Worm (Caenorhabditis elegans): ENCODE measurements around the gene polh-1.

Gene polh-1

ce11 chrIII:1921136-1921680 is 28.9 kb downstream of the polh-1 start (continued):
- TF ChIP-seq nhr-76 (tag; optimal IDR thresholded peaks at IDR 0.05) = peak; percentile 66
- peak; percentile 93 for TF ChIP-seq hmg-1.1 (GFP tag; IDR thresholded peaks at IDR 0.05)
- TF ChIP-seq pha-4 (GFP tag; IDR thresholded peaks at IDR 0.05) = peak; percentile 98
- peak; percentile 29 for TF ChIP-seq pha-4 (tag; optimal IDR thresholded peaks at IDR 0.05)
- no peak for TF ChIP-seq dmd-9 (GFP tag; IDR thresholded peaks at IDR 0.05)
- TF ChIP-seq daf-19 (GFP tag; conservative IDR thresholded peaks at IDR 0.05) = no peak
- TF ChIP-seq set-16 (GFP tag; IDR thresholded peaks at IDR 0.05) = peak; percentile 95
- no peak for TF ChIP-seq R02D3.7 (tag; optimal IDR thresholded peaks at IDR 0.05)
- peak; percentile 70 for TF ChIP-seq egl-27 (tag; optimal IDR thresholded peaks at IDR 0.05)
- TF ChIP-seq nhr-25 (tag; optimal IDR thresholded peaks at IDR 0.05; ENCODE audit: borderline replicate concordance, insufficient read depth) = peak; percentile 90
- no peak for TF ChIP-seq sdz-12 (GFP tag; optimal IDR thresholded peaks at IDR 0.05)
- peak; percentile 47 for TF ChIP-seq pqm-1 (tag; optimal IDR thresholded peaks at IDR 0.05)
- peak; percentile 63 for TF ChIP-seq spr-3 (GFP tag; optimal IDR thresholded peaks at IDR 0.05)
- TF ChIP-seq Y75B8A.6 (GFP tag; IDR thresholded peaks at IDR 0.05) = no peak
- peak; percentile 92 to 93 for TF ChIP-seq mdl-1 (tag; optimal IDR thresholded peaks at IDR 0.05)
- TF ChIP-seq nhr-111 (GFP tag; optimal IDR thresholded peaks at IDR 0.05) = no peak
- TF ChIP-seq dve-1 (tag; optimal IDR thresholded peaks at IDR 0.05; ENCODE audit: insufficient read depth) = peak; percentile 94
- TF ChIP-seq ceh-44 (GFP tag; IDR thresholded peaks at IDR 0.05) = no peak
- no peak for TF ChIP-seq madf-5 (GFP tag; IDR thresholded peaks at IDR 0.05)
- peak; percentile 81 for TF ChIP-seq lin-29 (GFP tag; IDR thresholded peaks at IDR 0.05)
- TF ChIP-seq lin-1 (GFP tag; IDR thresholded peaks at IDR 0.05) = peak; percentile 74
- peak; percentile 93 for TF ChIP-seq F37D6.2 (tag; optimal IDR thresholded peaks at IDR 0.05)
- no peak for TF ChIP-seq D1046.2 (GFP tag; IDR thresholded peaks at IDR 0.05)
- TF ChIP-seq jun-1 (tag; optimal IDR thresholded peaks at IDR 0.05) = peak; percentile 77
- peak; percentile 62 for TF ChIP-seq dpl-1 (GFP tag; optimal IDR thresholded peaks at IDR 0.05)
- TF ChIP-seq dmd-6 (GFP tag; IDR thresholded peaks at IDR 0.05) = peak; percentile 100
- peak; percentile 72 for TF ChIP-seq nhr-41 (GFP tag; IDR thresholded peaks at IDR 0.05)
- no peak for TF ChIP-seq aly-2 (tag; optimal IDR thresholded peaks at IDR 0.05)
- no peak for TF ChIP-seq ceh-62 (tag; optimal IDR thresholded peaks at IDR 0.05)
- peak; percentile 62 for TF ChIP-seq madf-9 (GFP tag; conservative IDR thresholded peaks at IDR 0.05)
- TF ChIP-seq zag-1 (tag; optimal IDR thresholded peaks at IDR 0.05) = no peak
- no peak for TF ChIP-seq Y105C5A.15 (GFP tag; IDR thresholded peaks at IDR 0.05)
- peak; percentile 100 for TF ChIP-seq gei-8 (GFP tag; optimal IDR thresholded peaks at IDR 0.05)
- TF ChIP-seq fos-1 (tag; optimal IDR thresholded peaks at IDR 0.05) = peak; percentile 81
- peak; percentile 80 to 83 for TF ChIP-seq hif-1 (tag; optimal IDR thresholded peaks at IDR 0.05)
- TF ChIP-seq nhr-11 (tag; optimal IDR thresholded peaks at IDR 0.05) = peak; percentile 90
- no peak for TF ChIP-seq nhr-237 (tag; optimal IDR thresholded peaks at IDR 0.05)
- no peak for TF ChIP-seq F26F4.8 (GFP tag; conservative IDR thresholded peaks at IDR 0.05)
- no peak for TF ChIP-seq dmd-8 (GFP tag; IDR thresholded peaks at IDR 0.05)
- TF ChIP-seq F49E8.2 (tag; optimal IDR thresholded peaks at IDR 0.05; ENCODE audit: borderline replicate concordance) = no peak
- no peak for TF ChIP-seq Y5F2A.4 (GFP tag; optimal IDR thresholded peaks at IDR 0.05)
- peak; percentile 70 to 91 for TF ChIP-seq daf-16 (GFP tag; optimal IDR thresholded peaks at IDR 0.05)
- TF ChIP-seq daf-16 (tag; optimal IDR thresholded peaks at IDR 0.05) = peak; percentile 83
- TF ChIP-seq zfp-3 (GFP tag; conservative IDR thresholded peaks at IDR 0.05) = peak; percentile 74
- TF ChIP-seq Y48G9A.11 (GFP tag; IDR thresholded peaks at IDR 0.05) = no peak
- no peak for TF ChIP-seq snpc-1.2 (GFP tag; IDR thresholded peaks at IDR 0.05)
- peak; percentile 65 for TF ChIP-seq nhr-6 (tag; optimal IDR thresholded peaks at IDR 0.05)
- peak; percentile 96 for TF ChIP-seq fkh-10 (GFP tag; optimal IDR thresholded peaks at IDR 0.05)
- peak; percentile 95 for TF ChIP-seq tra-1 (GFP tag; IDR thresholded peaks at IDR 0.05)
- peak; percentile 96 for TF ChIP-seq ces-1 (GFP tag; optimal IDR thresholded peaks at IDR 0.05)
- TF ChIP-seq php-3 (GFP tag; IDR thresholded peaks at IDR 0.05) = peak; percentile 67

Data from whole organism, L4 larva.